Fruit fly (Drosophila melanogaster) whole organism, wandering third instar larva: Measurements from ENCODE around the gene gcm2.

Source experiments
- Abd-B ChIP-seq: fragments of >200 bp; optimal IDR thresholded peaks from 2 replicates; lab custom pipeline; 2017; ENCODE audit warnings: missing biosample characterization, missing genetic modification characterization
- CG32264 ChIP-seq: fragments of 200-800 bp; sonication (Bioruptor generic); optimal IDR thresholded peaks from 2 replicates; lab custom pipeline; 2016; ENCODE audit warnings: missing biosample characterization, missing genetic modification characterization
- CG9705 ChIP-seq: fragments of 200-800 bp; sonication (Bioruptor generic); optimal IDR thresholded peaks from 2 replicates; lab custom pipeline; 2018; ENCODE audit warnings: missing biosample characterization, mild to moderate bottlenecking, missing genetic modification characterization
- CrebA ChIP-seq: fragments of 200-800 bp; sonication (Bioruptor generic); optimal IDR thresholded peaks from 2 replicates; lab custom pipeline; 2016; ENCODE audit warnings: missing biosample characterization, mild to moderate bottlenecking, missing genetic modification characterization, borderline replicate concordance
- Dfd ChIP-seq: fragments of >200 bp; optimal IDR thresholded peaks from 2 replicates; lab custom pipeline; 2017; ENCODE audit warnings: missing biosample characterization, missing genetic modification characterization
- Dif ChIP-seq: fragments of 200-275, 200-300 bp; sonication (Bioruptor generic); optimal IDR thresholded peaks from 2 replicates; lab custom pipeline; 2018; ENCODE audit warnings: missing biosample characterization, missing genetic modification characterization; ENCODE audit not compliant: partially characterized antibody
- GATAd ChIP-seq: sonication (Bioruptor generic); optimal IDR thresholded peaks from 2 replicates; lab custom pipeline; 2016; ENCODE audit warnings: missing biosample characterization, missing genetic modification characterization
- HLH106 ChIP-seq: fragments of 200-800 bp; optimal IDR thresholded peaks from 3 replicates; lab custom pipeline; 2019; ENCODE audit warnings: missing biosample characterization, mild to moderate bottlenecking, missing genetic modification characterization, moderate library complexity
- Hnf4 ChIP-seq: fragments of 200-800 bp; sonication (Bioruptor generic); optimal IDR thresholded peaks from 2 replicates; lab custom pipeline; 2016; ENCODE audit warnings: missing biosample characterization, mild to moderate bottlenecking, missing genetic modification characterization
- Hr78 ChIP-seq: fragments of >200 bp; optimal IDR thresholded peaks from 2 replicates; lab custom pipeline; 2017; ENCODE audit warnings: missing biosample characterization, missing genetic modification characterization
- Hr83 ChIP-seq: fragments of 200-300 bp; sonication (Bioruptor generic); optimal IDR thresholded peaks from 2 replicates; lab custom pipeline; 2016; ENCODE audit warnings: missing biosample characterization, mild to moderate bottlenecking, missing genetic modification characterization, moderate library complexity; ENCODE audit not compliant: poor library complexity, severe bottlenecking
- Jra ChIP-seq: sonication (Bioruptor generic); optimal IDR thresholded peaks from 2 replicates; lab custom pipeline; 2016; ENCODE audit warnings: missing biosample characterization, missing genetic modification characterization
- Mio ChIP-seq: sonication (Bioruptor generic); optimal IDR thresholded peaks from 2 replicates; lab custom pipeline; 2016; ENCODE audit warnings: missing biosample characterization, missing genetic modification characterization
- Myc ChIP-seq: fragments of >200 bp; optimal IDR thresholded peaks from 2 replicates; lab custom pipeline; 2017
- N ChIP-seq: fragments of >200 bp; optimal IDR thresholded peaks from 2 replicates; lab custom pipeline; 2018; ENCODE audit warnings: missing biosample characterization, missing external identifiers, missing genetic modification characterization
- OdsH ChIP-seq: fragments of 200-800 bp; sonication (Bioruptor generic); optimal IDR thresholded peaks from 2 replicates; lab custom pipeline; 2016; ENCODE audit warnings: missing biosample characterization, mild to moderate bottlenecking, missing genetic modification characterization
- Rel ChIP-seq, 2 experiments: fragments of 200-800 bp; sonication (Bioruptor generic) in 1 of 2; optimal IDR thresholded peaks; 2 replicates in 1 of 2; 3 replicates in 1 of 2; lab custom pipeline; 2016 to 2019; ENCODE audit warnings: mild to moderate bottlenecking in 2 of 2, missing biosample characterization in 2 of 2, missing genetic modification characterization in 2 of 2, moderate library complexity in 1 of 2
- Sp1 ChIP-seq: fragments of 200-800 bp; sonication (Bioruptor generic); optimal IDR thresholded peaks from 3 replicates; lab custom pipeline; 2019; ENCODE audit warnings: missing biosample characterization, mild to moderate bottlenecking, missing genetic modification characterization, moderate library complexity
- Vsx2 ChIP-seq: fragments of 200-300, 225-300 bp; sonication (Bioruptor generic); optimal IDR thresholded peaks from 2 replicates; lab custom pipeline; 2018; ENCODE audit warnings: missing biosample characterization, missing genetic modification characterization; ENCODE audit not compliant: partially characterized antibody
- br ChIP-seq: fragments of 200-800 bp; sonication (Bioruptor generic); optimal IDR thresholded peaks from 2 replicates; lab custom pipeline; 2016; ENCODE audit warnings: missing biosample characterization, missing genetic modification characterization
- brk ChIP-seq: fragments of 200-800 bp; sonication (Bioruptor generic); optimal IDR thresholded peaks from 2 replicates; lab custom pipeline; 2016; ENCODE audit warnings: missing biosample characterization, mild to moderate bottlenecking, missing genetic modification characterization
- dl ChIP-seq, 2 experiments: fragments of 175-275, 200-275 bp in 1 of 2; fragments of 200-275 bp in 1 of 2; sonication (Bioruptor generic); optimal IDR thresholded peaks; lab custom pipeline; 2018; ENCODE audit warnings: mild to moderate bottlenecking in 2 of 2, missing biosample characterization in 2 of 2, missing genetic modification characterization in 2 of 2, moderate library complexity in 2 of 2; ENCODE audit not compliant: partially characterized antibody in 2 of 2, insufficient read depth in 1 of 2
- dmrt93B ChIP-seq: fragments of 200-800 bp; sonication (Bioruptor generic); optimal IDR thresholded peaks from 2 replicates; lab custom pipeline; 2018; ENCODE audit warnings: missing biosample characterization, mild to moderate bottlenecking, missing genetic modification characterization
- dsf ChIP-seq: sonication (Bioruptor generic); optimal IDR thresholded peaks from 2 replicates; lab custom pipeline; 2016; ENCODE audit warnings: missing biosample characterization, missing genetic modification characterization, borderline replicate concordance
- ey ChIP-seq: fragments of 200-800 bp; sonication (Bioruptor generic); optimal IDR thresholded peaks from 2 replicates; lab custom pipeline; 2016; ENCODE audit warnings: missing biosample characterization, missing genetic modification characterization
- foxo ChIP-seq, 2 experiments: fragments of 200-800 bp; sonication (Bioruptor generic); optimal IDR thresholded peaks; 2 replicates in 1 of 2; 3 replicates in 1 of 2; lab custom pipeline; 2016 to 2017; ENCODE audit warnings: missing biosample characterization in 2 of 2, missing genetic modification characterization in 2 of 2
- fru ChIP-seq: fragments of 200-800 bp; sonication (Bioruptor generic); optimal IDR thresholded peaks from 3 replicates; lab custom pipeline; 2016; ENCODE audit warnings: missing biosample characterization, mild to moderate bottlenecking, missing genetic modification characterization
- h ChIP-seq: fragments of 200-800 bp; sonication (Bioruptor generic); optimal IDR thresholded peaks from 3 replicates; lab custom pipeline; 2016; ENCODE audit warnings: missing biosample characterization, mild to moderate bottlenecking, missing genetic modification characterization
- jim ChIP-seq: fragments of 175-275, 200-325 bp; sonication (Bioruptor generic); optimal IDR thresholded peaks from 2 replicates; lab custom pipeline; 2016; ENCODE audit warnings: missing biosample characterization, mild to moderate bottlenecking, missing genetic modification characterization
- lola ChIP-seq: fragments of >200 bp; optimal IDR thresholded peaks from 2 replicates; lab custom pipeline; 2017; ENCODE audit warnings: missing biosample characterization, missing genetic modification characterization
- pan ChIP-seq: fragments of >200 bp; optimal IDR thresholded peaks from 2 replicates; lab custom pipeline; 2017
- psq ChIP-seq: fragments of 200-800 bp; sonication (Bioruptor generic); optimal IDR thresholded peaks from 3 replicates; lab custom pipeline; 2017; ENCODE audit warnings: missing biosample characterization, mild to moderate bottlenecking, missing genetic modification characterization, moderate library complexity
- rgr ChIP-seq: fragments of 200-800 bp; sonication (Bioruptor generic); optimal IDR thresholded peaks from 3 replicates; lab custom pipeline; 2016; ENCODE audit warnings: missing biosample characterization, mild to moderate bottlenecking, missing genetic modification characterization
- sage ChIP-seq: fragments of 200-800 bp; sonication (Bioruptor generic); optimal IDR thresholded peaks from 2 replicates; lab custom pipeline; 2016; ENCODE audit warnings: missing biosample characterization, mild to moderate bottlenecking, missing genetic modification characterization
- sv ChIP-seq: fragments of 200-800 bp; sonication (Bioruptor generic); optimal IDR thresholded peaks from 3 replicates; lab custom pipeline; 2016; ENCODE audit warnings: missing biosample characterization, missing genetic modification characterization
- tai ChIP-seq: sonication (Bioruptor generic); optimal IDR thresholded peaks from 2 replicates; lab custom pipeline; 2016; ENCODE audit warnings: missing biosample characterization, missing genetic modification characterization
- usp ChIP-seq: fragments of >200 bp; optimal IDR thresholded peaks from 2 replicates; lab custom pipeline; 2017; ENCODE audit warnings: missing biosample characterization, missing genetic modification characterization
- woc ChIP-seq: sonication (Bioruptor generic); optimal IDR thresholded peaks from 2 replicates; lab custom pipeline; 2016; ENCODE audit warnings: missing biosample characterization, mild to moderate bottlenecking, missing genetic modification characterization

gcm2 gene

dm6 chr2L:9633098-9633497, 24.7 kb downstream of the gcm2 start (continued):
- TF ChIP-seq Vsx2 (GFP tag; lab: Kevin White, UChicago): no peak
- no peak for TF ChIP-seq usp (GFP tag; lab: Kevin White, UChicago)
- peak; percentile 91 for TF ChIP-seq Hnf4
- peak; percentile 22 for TF ChIP-seq GATAd (GFP tag; lab: Kevin White, UChicago)
- TF ChIP-seq h: peak; percentile 83
- no peak for TF ChIP-seq Rel (GFP tag; optimal IDR thresholded peaks at IDR 0.05; lab: Kevin White, UChicago)
- TF ChIP-seq Rel (tag; optimal IDR thresholded peaks at IDR 0.05; lab: Kevin White, UChicago): no peak

dm6 chr2L:9633811-9634436, 25.6 kb downstream of the gcm2 start, which contains the start of gene Apoltp:
TSS of gene Apoltp (plus strand) at chr2L:9634179.
- TF ChIP-seq fru (GFP tag; lab: Kevin White, UChicago) (peak; percentile 78), woc (peak; percentile 54), lola (GFP tag; lab: Kevin White, UChicago) (no peak), Abd-B (no peak), rgr (GFP tag; lab: Kevin White, UChicago) (peak; percentile 72), CG9705 (GFP tag; lab: Kevin White, UChicago) (no peak), GATAd (GFP tag; lab: Kevin White, UChicago) (no peak), pan (no peak), Hr83 (no peak), Hr78 (GFP tag; lab: Kevin White, UChicago) (no peak), jim (no peak), Hnf4 (peak; percentile 54), foxo (GFP tag; optimal IDR thresholded peaks at IDR 0.05; lab: Kevin White, UChicago) (peak in 1 of 2 experiments; percentile 85), dl (GFP tag; optimal IDR thresholded peaks at IDR 0.05; lab: Kevin White, UChicago; ENCODE audit: insufficient read depth in 1 of 2, partially characterized antibody in 2 of 2) (no peak), CG32264 (GFP tag; lab: Kevin White, UChicago) (peak; percentile 2), h (peak; percentile 85), OdsH (GFP tag; lab: Kevin White, UChicago) (peak; percentile 74), Vsx2 (GFP tag; lab: Kevin White, UChicago) (no peak), sv (GFP tag; lab: Kevin White, UChicago) (peak; percentile 8), dmrt93B (GFP tag; lab: Kevin White, UChicago) (peak; percentile 62), Sp1 (peak; percentile 55), psq (GFP tag; lab: Kevin White, UChicago) (peak; percentile 75), Dif (GFP tag; lab: Kevin White, UChicago) (peak; percentile 13), CrebA (GFP tag; lab: Kevin White, UChicago) (peak; percentile 23), dsf (no peak), tai (GFP tag; lab: Kevin White, UChicago) (no peak), N (GFP tag; lab: Kevin White, UChicago) (no peak), Jra (GFP tag; lab: Kevin White, UChicago) (no peak), Mio (GFP tag; lab: Kevin White, UChicago) (no peak), usp (GFP tag; lab: Kevin White, UChicago) (no peak), br (GFP tag; lab: Kevin White, UChicago) (peak; percentile 58), sage (GFP tag; lab: Kevin White, UChicago) (peak; percentile 66), Rel (GFP tag; optimal IDR thresholded peaks at IDR 0.05; lab: Kevin White, UChicago) (peak; percentile 59), Rel (tag; optimal IDR thresholded peaks at IDR 0.05; lab: Kevin White, UChicago) (no peak), Dfd (no peak), ey (GFP tag; lab: Kevin White, UChicago) (peak; percentile 46), brk (GFP tag; lab: Kevin White, UChicago) (peak; percentile 64), HLH106 (tag; lab: Kevin White, UChicago) (peak; percentile 68), Myc (no peak)
